Fruit fly (Drosophila melanogaster) S2 (cell line): ENCODE measurements around the gene CG31875.

Source experiments
- CG8478 ChIP-seq: fragments of >200 bp; optimal IDR thresholded peaks from 2 replicates; lab custom pipeline; 2018
- CTCF ChIP-seq, 2 experiments: fragments of >200 bp; optimal IDR thresholded peaks; 2 replicates each; lab custom pipeline; 2018

DNA sequence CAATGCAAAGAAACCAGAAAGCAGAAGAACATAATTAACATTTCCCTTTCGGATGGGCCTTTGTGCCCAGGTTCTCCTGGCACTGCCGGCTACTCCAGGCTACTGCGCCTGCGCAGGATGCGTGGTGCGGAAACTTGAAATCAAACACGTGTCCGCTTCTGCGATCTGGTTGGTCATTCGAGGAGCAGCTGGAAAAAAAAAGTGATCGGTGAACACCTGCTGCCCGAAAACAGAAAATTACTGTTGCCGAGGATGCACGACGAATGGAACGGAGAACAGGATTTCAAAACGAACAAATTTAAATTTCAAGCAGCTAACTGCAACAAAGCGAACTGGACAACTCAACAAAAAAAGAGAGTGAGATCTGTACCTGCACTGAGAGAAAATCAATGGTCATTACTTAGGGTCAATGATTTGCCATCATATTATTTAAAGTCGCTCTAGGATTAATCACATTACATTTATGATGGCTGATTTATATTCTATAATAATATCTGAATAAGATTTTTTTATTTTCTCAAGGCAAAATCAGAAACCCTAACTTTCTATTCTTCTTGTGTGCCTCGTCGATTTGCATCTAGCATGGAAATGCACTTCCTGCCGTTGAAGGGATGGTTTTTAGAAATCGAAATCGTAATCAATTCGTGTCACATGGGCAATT is 12.6 kb downstream of the CG31875 start:
- TF ChIP-seq CG8478 (lab: Kevin White, UChicago) (no peak), CTCF (optimal IDR thresholded peaks at IDR 0.05; lab: Kevin White, UChicago) (no peak)
